Worm (Caenorhabditis elegans) whole organism, early embryonic: ENCODE measurements around the gene trpp-11.

Experiments used
- B0310.2 ChIP-seq: sonication (generic microtip); optimal IDR thresholded peaks from 2 replicates; lab custom pipeline; 2016; ENCODE audit warnings: mild to moderate bottlenecking, missing genetic modification characterization, missing compliant biosample characterization
- F13C5.2 ChIP-seq: sonication (generic microtip); optimal IDR thresholded peaks from 2 replicates; lab custom pipeline; 2017; ENCODE audit warnings: mild to moderate bottlenecking, missing genetic modification characterization, inconsistent platforms, missing compliant biosample characterization
- aly-1 ChIP-seq: sonication (generic microtip); optimal IDR thresholded peaks from 2 replicates; lab custom pipeline; 2016; ENCODE audit warnings: missing genetic modification characterization, missing compliant biosample characterization
- ama-1 ChIP-seq: fragments of 150-350 bp; optimal IDR thresholded peaks from 2 replicates; lab custom pipeline; 2014
- ceh-36 ChIP-seq: sonication (generic microtip); optimal IDR thresholded peaks from 2 replicates; lab custom pipeline; 2016; ENCODE audit warnings: missing genetic modification characterization, inconsistent platforms, missing compliant biosample characterization
- ets-7 ChIP-seq: sonication (generic microtip); optimal IDR thresholded peaks from 2 replicates; lab custom pipeline; 2016; ENCODE audit warnings: missing genotype, missing genetic modification characterization, missing compliant biosample characterization
- flt-1 ChIP-seq: fragments of 200-800 bp; sonication (Bioruptor generic); IDR thresholded peaks from 2 replicates; pipeline ENCODE4 v1.3.6; 2022; ENCODE audit warnings: missing genetic modification characterization, missing compliant biosample characterization
- hnd-1 ChIP-seq: sonication (generic microtip); optimal IDR thresholded peaks from 2 replicates; lab custom pipeline; 2016; ENCODE audit warnings: missing genetic modification characterization, missing compliant biosample characterization
- tbx-37 ChIP-seq: fragments of 200-800 bp; sonication (Bioruptor generic); conservative IDR thresholded peaks from 2 replicates; pipeline ENCODE4 v1.3.6; 2022; ENCODE audit warnings: missing genetic modification reagents, missing genetic modification characterization, missing compliant biosample characterization

DNA sequence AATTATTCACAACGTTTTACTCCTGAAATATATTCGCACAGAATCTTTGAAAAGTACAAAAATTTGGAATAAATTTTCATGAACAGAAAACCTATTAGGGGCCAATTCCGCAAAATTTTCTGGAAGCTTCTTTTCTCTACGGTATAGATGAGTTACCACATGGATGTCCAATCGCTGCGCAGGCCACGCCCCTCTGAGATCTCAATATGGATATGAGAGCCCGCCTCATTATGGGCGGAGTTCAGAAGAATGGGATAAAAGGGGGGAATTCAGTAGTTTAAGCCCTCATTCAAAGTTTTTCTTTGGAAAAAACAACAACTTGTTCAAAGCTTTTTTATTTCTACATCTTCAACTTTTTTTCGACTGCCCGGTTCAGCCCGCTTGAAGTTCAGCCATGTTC lies 16.6 kb downstream of the trpp-11 start, which contains the start of gene daf-7:
- no peak for TF ChIP-seq ama-1 (lab: Kevin White, UChicago)
- TF ChIP-seq ceh-36: no peak
- TF ChIP-seq flt-1 (GFP tag; lab: Robert Waterston, UW): no peak
- no peak for TF ChIP-seq aly-1 (tag; lab: Kevin White, UChicago)
- no peak for TF ChIP-seq ets-7 (tag; lab: Kevin White, UChicago)
- no peak for TF ChIP-seq hnd-1 (tag; lab: Kevin White, UChicago)
- no peak for TF ChIP-seq tbx-37 (GFP tag; lab: Robert Waterston, UW)
- TF ChIP-seq B0310.2: no peak
- TF ChIP-seq F13C5.2: no peak
